Fruit fly (Drosophila melanogaster) whole organism, embryonic: ENCODE results near the gene Rsph3.

Source experiments
- CG14860 ChIP-seq: fragments of 200-800 bp; sonication (Bioruptor generic); IDR thresholded peaks from 3 replicates; pipeline ENCODE4 v1.3.6; 2022; ENCODE audit warnings: missing biosample characterization, missing genetic modification characterization; ENCODE audit not compliant: partially characterized antibody
- CG17328 ChIP-seq: fragments of 200-800 bp; sonication (Bioruptor generic); IDR thresholded peaks from 2 replicates; pipeline ENCODE4 v1.3.6; 2022; ENCODE audit warnings: missing biosample characterization, missing genetic modification characterization
- CG17802 ChIP-seq: fragments of 200-800 bp; sonication (Bioruptor generic); optimal IDR thresholded peaks from 2 replicates; lab custom pipeline; 2018; ENCODE audit warnings: missing biosample characterization, mild to moderate bottlenecking, missing genetic modification characterization, moderate library complexity
- CG32767 ChIP-seq: fragments of 200-800 bp; sonication (Bioruptor generic); IDR thresholded peaks from 2 replicates; pipeline ENCODE4 v1.3.6; 2022; ENCODE audit warnings: missing biosample characterization, missing genetic modification characterization
- CG42726 ChIP-seq: fragments of 200-800 bp; sonication (Bioruptor generic); IDR thresholded peaks from 2 replicates; pipeline ENCODE4 v1.3.6; 2022; ENCODE audit warnings: missing biosample characterization, missing genetic modification characterization; ENCODE audit not compliant: partially characterized antibody
- E2f1 ChIP-seq: fragments of 200-800 bp; sonication (Bioruptor generic); IDR thresholded peaks from 2 replicates; pipeline ENCODE4 v1.3.6; 2022; ENCODE audit warnings: missing biosample characterization, missing genetic modification characterization
- her ChIP-seq: fragments of 200-800 bp; sonication (Bioruptor generic); optimal IDR thresholded peaks from 2 replicates; lab custom pipeline; 2016; ENCODE audit warnings: missing biosample characterization, missing genetic modification characterization
- pb ChIP-seq: fragments of 200-800 bp; sonication (Bioruptor generic); optimal IDR thresholded peaks from 3 replicates; lab custom pipeline; 2016; ENCODE audit warnings: missing biosample characterization, missing genetic modification characterization
- run ChIP-seq: fragments of 200-800 bp; sonication (Bioruptor generic); optimal IDR thresholded peaks from 3 replicates; lab custom pipeline; 2018; ENCODE audit warnings: missing biosample characterization, mild to moderate bottlenecking, missing genetic modification characterization
- stc ChIP-seq: fragments of 200-800 bp; sonication (Bioruptor generic); IDR thresholded peaks from 2 replicates; pipeline ENCODE4 v1.3.6; 2022; ENCODE audit warnings: missing biosample characterization, missing genetic modification characterization

- TF ChIP-seq CG42726 (GFP tag; lab: Robert Waterston, UW) = no peak
- no peak for TF ChIP-seq CG17328
- TF ChIP-seq run = no peak
- TF ChIP-seq stc (GFP tag; lab: Robert Waterston, UW) = no peak
- no peak for TF ChIP-seq CG32767 (GFP tag; lab: Robert Waterston, UW)
- TF ChIP-seq pb = no peak
- no peak for TF ChIP-seq her (GFP tag; lab: Kevin White, UChicago)
- TF ChIP-seq E2f1 (GFP tag; lab: Robert Waterston, UW) = no peak
- no peak for TF ChIP-seq CG14860 (GFP tag; lab: Robert Waterston, UW)
- no peak for TF ChIP-seq CG17802 (tag; lab: Kevin White, UChicago)
Measured at dm6 chr3L:6750835-6751234, 12.2 kb downstream of the Rsph3 start.
